Fruit fly (Drosophila melanogaster) Kc167 (cell line): ENCODE results near the gene Ref1.

Experiments used
- Myc ChIP-seq: fragments of >200 bp; optimal IDR thresholded peaks from 2 replicates; lab custom pipeline; 2017; ENCODE audit warnings: missing external identifiers
- Sin3A ChIP-seq: fragments of >200 bp; optimal IDR thresholded peaks from 2 replicates; lab custom pipeline; 2018; ENCODE audit warnings: missing external identifiers
- h ChIP-seq: fragments of >200 bp; optimal IDR thresholded peaks from 3 replicates; lab custom pipeline; 2018; ENCODE audit warnings: missing external identifiers
- insv ChIP-seq: fragments of >200 bp; optimal IDR thresholded peaks from 3 replicates; lab custom pipeline; 2018; ENCODE audit warnings: missing external identifiers
- psq ChIP-seq: fragments of >200 bp; optimal IDR thresholded peaks from 2 replicates; lab custom pipeline; 2017; ENCODE audit warnings: missing external identifiers
- ttk ChIP-seq: sonication (Bioruptor generic); optimal IDR thresholded peaks from 2 replicates; lab custom pipeline; 2017; ENCODE audit warnings: missing external identifiers

The Ref1 gene

DNA sequence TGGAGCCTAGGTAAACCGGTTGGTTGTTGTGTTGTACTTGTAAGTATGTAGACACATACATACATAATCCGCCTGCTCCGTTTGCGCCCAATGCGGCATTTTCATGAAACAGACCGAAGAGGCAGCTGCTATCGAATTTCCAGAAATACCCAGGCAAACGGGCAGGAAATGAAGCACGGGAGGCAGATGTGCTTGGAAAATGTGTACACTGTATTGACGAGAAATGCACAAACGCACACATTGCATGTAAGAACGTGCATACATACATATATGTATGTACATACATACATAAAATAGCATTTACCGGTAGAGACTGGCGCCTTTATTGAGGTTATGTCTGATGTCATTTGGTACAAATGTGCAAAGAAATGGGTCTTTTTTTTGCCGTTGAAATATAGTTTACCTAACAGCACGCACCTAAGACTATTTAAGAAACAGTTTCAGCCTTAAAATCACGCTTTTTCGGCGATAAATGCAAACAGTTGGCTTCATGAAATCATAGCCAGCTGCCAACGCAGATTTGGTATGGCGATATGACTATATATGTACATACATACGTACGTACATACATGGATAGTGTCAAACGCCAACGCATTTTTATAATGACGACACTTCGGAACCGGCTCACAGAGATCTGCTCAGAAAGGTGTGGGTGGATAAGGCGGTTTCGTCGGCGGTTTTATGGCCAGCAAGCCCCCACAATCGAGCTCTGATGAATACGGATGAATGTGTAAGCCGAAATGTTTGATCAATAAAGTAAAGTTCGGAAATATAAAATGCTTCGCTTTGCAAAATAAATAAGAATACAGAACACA, 9.5 kb upstream of the Ref1 start:
- TF ChIP-seq Myc (lab: Kevin White, UChicago): no peak
- TF ChIP-seq h (lab: Kevin White, UChicago): no peak
- TF ChIP-seq ttk (lab: Kevin White, UChicago): no peak
- no peak for TF ChIP-seq insv (lab: Kevin White, UChicago)
- TF ChIP-seq psq (lab: Kevin White, UChicago): no peak

DNA sequence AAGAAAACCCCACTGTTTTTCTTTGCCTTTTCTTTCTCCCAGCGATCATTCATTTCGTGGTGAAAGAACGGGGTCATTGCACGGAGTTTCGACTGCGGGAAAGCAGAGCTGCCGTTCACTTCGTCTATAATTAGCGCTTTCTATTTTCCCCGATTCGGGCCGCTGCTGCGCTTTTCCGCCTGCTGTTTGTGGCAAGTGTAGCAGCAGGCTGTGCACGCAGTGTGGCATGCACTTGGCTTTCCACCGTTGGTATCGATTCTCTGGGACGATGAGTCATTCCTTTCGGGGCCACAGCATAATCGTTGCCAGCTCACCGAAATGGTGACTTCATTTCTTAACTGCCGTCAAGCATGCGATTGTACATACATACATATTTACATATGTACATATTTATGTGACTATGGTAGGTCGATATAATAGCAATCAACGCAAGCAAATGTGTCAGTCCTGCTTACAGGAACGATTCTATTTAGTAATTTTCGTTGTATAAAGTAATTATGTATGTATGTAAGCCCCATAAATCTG, 8.7 kb upstream of the Ref1 start:
- no peak for TF ChIP-seq h (lab: Kevin White, UChicago)
- no peak for TF ChIP-seq ttk (lab: Kevin White, UChicago)
- TF ChIP-seq Myc (lab: Kevin White, UChicago): no peak
- TF ChIP-seq psq (lab: Kevin White, UChicago): no peak

DNA sequence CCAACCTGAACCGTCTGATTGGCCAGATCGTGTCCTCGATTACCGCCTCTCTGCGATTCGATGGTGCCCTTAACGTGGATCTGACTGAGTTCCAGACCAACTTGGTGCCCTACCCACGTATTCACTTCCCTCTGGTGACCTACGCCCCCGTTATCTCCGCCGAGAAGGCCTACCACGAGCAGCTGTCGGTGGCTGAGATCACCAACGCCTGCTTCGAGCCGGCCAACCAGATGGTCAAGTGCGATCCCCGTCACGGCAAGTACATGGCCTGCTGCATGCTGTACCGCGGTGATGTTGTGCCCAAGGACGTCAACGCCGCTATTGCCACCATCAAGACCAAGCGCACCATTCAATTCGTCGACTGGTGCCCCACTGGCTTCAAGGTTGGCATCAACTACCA, 7.7 kb upstream of the Ref1 start:
- TF ChIP-seq ttk (lab: Kevin White, UChicago): no peak
- TF ChIP-seq Sin3A (lab: Kevin White, UChicago): no peak
- TF ChIP-seq h (lab: Kevin White, UChicago): no peak
- TF ChIP-seq Myc (lab: Kevin White, UChicago): no peak
- no peak for TF ChIP-seq psq (lab: Kevin White, UChicago)
- no peak for TF ChIP-seq insv (lab: Kevin White, UChicago)

- no peak for TF ChIP-seq h (lab: Kevin White, UChicago)
- TF ChIP-seq ttk (lab: Kevin White, UChicago): no peak
- TF ChIP-seq Sin3A (lab: Kevin White, UChicago): no peak
- no peak for TF ChIP-seq Myc (lab: Kevin White, UChicago)
- no peak for TF ChIP-seq insv (lab: Kevin White, UChicago)
- TF ChIP-seq psq (lab: Kevin White, UChicago): no peak
Measured at dm6 chr3R:7087201-7087505, 7.0 kb upstream of the Ref1 start.

dm6 chr3R:7086377-7087200, 6.4 kb upstream of the Ref1 start, which contains the start of gene alphaTub84B:
Gene alphaTub84B, plus strand, starts transcription at chr3R:7086599.
- TF ChIP-seq Sin3A (lab: Kevin White, UChicago) (no peak), Myc (lab: Kevin White, UChicago) (no peak), ttk (lab: Kevin White, UChicago) (no peak), psq (lab: Kevin White, UChicago) (no peak), insv (lab: Kevin White, UChicago) (no peak), h (lab: Kevin White, UChicago) (no peak)

dm6 chr3R:7085983-7086376, 5.8 kb upstream of the Ref1 start, which contains the start of gene Tailor:
Gene Tailor, minus strand, starts transcription at chr3R:7086083.
- no peak for TF ChIP-seq h (lab: Kevin White, UChicago)
- no peak for TF ChIP-seq insv (lab: Kevin White, UChicago)
- no peak for TF ChIP-seq psq (lab: Kevin White, UChicago)
- no peak for TF ChIP-seq ttk (lab: Kevin White, UChicago)
- TF ChIP-seq Myc (lab: Kevin White, UChicago): no peak
- no peak for TF ChIP-seq Sin3A (lab: Kevin White, UChicago)

- TF ChIP-seq insv (lab: Kevin White, UChicago) (no peak), Myc (lab: Kevin White, UChicago) (no peak), Sin3A (lab: Kevin White, UChicago) (no peak), h (lab: Kevin White, UChicago) (no peak), psq (lab: Kevin White, UChicago) (no peak), ttk (lab: Kevin White, UChicago) (no peak)
Measured at dm6 chr3R:7085455-7085854, 5.3 kb upstream of the Ref1 start.

DNA sequence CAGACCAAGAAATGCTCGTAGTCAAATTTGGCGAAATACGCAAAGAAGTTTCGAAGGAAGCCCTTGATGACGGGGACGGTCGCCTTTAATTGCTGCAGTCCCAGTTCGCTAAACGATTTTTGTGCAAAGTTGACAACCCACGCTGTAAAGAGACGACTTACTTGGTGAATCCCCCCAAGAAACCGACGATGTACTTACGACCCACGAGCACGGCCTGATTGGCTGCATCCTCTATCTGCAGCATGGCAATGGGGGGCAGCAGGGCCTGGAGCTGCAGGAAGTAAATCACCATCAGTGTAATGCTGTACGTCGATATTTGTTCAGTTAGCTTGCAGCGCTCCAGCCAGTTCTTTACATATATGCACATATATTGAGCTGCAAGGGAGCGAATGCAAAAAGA, 3.6 kb upstream of the Ref1 start:
- no peak for TF ChIP-seq h (lab: Kevin White, UChicago)
- TF ChIP-seq psq (lab: Kevin White, UChicago): no peak

DNA sequence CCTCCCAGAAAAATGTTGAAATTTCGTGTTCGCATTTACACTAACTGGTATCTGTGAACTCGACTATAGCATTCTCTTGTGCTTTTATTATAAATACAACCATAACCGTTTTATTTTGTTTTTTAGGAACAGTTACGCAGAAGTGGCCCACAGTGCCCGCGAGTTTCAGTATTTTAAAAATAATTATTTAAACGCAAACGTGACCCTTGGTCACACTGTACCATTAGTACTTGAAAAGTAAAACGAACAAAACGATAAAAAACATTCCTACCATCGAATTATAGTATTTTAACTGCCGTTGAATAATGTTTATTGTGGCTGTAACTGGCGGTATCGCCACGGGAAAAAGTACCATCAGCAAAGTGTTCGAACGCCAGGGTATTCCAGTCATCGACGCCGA, 1.8 kb upstream of the Ref1 start, which contains the start of gene Dpck:
Gene Dpck, plus strand, starts transcription at position 211 of the 400 bp plus-strand sequence.
- TF ChIP-seq ttk (lab: Kevin White, UChicago) (no peak), Myc (lab: Kevin White, UChicago) (no peak), h (lab: Kevin White, UChicago) (no peak), Sin3A (lab: Kevin White, UChicago) (no peak), psq (lab: Kevin White, UChicago) (no peak), insv (lab: Kevin White, UChicago) (no peak)

- TF ChIP-seq h (lab: Kevin White, UChicago) (no peak), Myc (lab: Kevin White, UChicago) (no peak), ttk (lab: Kevin White, UChicago) (no peak), Sin3A (lab: Kevin White, UChicago) (no peak), insv (lab: Kevin White, UChicago) (no peak), psq (lab: Kevin White, UChicago) (no peak)
Measured at dm6 chr3R:7079718-7080117, 469 bp downstream of the Ref1 start.
